Worm (Caenorhabditis elegans): Measurements from ENCODE around the gene lgc-53.
A peak's percentile ranks its signal among the peaks of the same experiment; 100 is the strongest.

lgc-53 gene

DNA sequence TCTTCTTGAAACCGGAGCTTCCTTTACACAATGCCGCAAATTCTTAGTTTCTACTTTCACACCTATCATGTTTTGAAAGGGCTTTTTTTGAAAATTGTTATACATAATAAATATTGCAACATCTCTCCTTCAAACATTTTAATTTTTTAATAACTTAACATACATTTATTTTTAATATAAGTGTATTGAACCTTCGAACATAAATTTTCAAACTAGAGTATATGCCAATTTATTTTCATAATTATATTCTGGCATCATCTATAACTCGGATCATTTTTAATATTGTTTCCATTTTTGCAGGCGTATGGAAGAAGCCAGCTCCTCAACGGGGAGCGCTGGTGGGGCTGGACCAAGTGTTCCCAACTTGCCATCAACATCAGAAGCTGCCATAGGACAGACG lies 17.8 kb downstream of the lgc-53 start, which contains the start of gene hda-4:
TSS of gene hda-4 (plus strand) at position 301 of the 400 bp plus-strand sequence.
- TF ChIP-seq ceh-20 (GFP tag; IDR thresholded peaks at IDR 0.05): no peak
- TF ChIP-seq daf-12 (tag; optimal IDR thresholded peaks at IDR 0.05): no peak
- no peak for TF ChIP-seq lim-7 (GFP tag; IDR thresholded peaks at IDR 0.05)
- TF ChIP-seq lin-1 (GFP tag; IDR thresholded peaks at IDR 0.05): no peak
- no peak for TF ChIP-seq nhr-41 (GFP tag; IDR thresholded peaks at IDR 0.05)

DNA sequence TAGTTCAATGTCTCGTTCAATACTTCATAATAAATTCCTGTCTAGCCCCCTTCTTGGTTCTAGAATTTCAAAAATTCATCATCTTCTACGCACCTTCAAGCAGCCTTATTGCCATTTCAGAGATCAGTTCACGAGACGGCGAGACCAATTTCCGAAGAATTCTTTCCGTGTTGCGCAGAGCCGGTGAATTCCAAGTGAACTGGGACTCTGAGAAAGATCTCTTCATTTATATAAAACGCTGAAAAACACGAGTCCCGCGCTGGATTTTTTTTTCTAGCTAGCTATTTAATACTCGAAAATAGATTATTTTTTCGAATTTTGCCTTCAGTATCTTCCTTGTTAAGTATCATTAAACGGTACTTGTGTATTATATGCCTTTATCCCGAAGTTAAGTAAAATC lies 19.7 kb downstream of the lgc-53 start:
- no peak for TF ChIP-seq ceh-44 (GFP tag; IDR thresholded peaks at IDR 0.05)
- TF ChIP-seq F26F4.8 (GFP tag; conservative IDR thresholded peaks at IDR 0.05): no peak
- no peak for TF ChIP-seq F37D6.2 (tag; optimal IDR thresholded peaks at IDR 0.05)
- TF ChIP-seq nhr-77 (tag; optimal IDR thresholded peaks at IDR 0.05): no peak
- no peak for TF ChIP-seq nhr-28 (tag; optimal IDR thresholded peaks at IDR 0.05)
- TF ChIP-seq lin-39 (tag; optimal IDR thresholded peaks at IDR 0.05): no peak
- TF ChIP-seq aha-1 (tag): peak; percentile 87
- no peak for TF ChIP-seq mep-1 (tag; optimal IDR thresholded peaks at IDR 0.05)
- TF ChIP-seq tra-1 (GFP tag; IDR thresholded peaks at IDR 0.05): no peak

DNA sequence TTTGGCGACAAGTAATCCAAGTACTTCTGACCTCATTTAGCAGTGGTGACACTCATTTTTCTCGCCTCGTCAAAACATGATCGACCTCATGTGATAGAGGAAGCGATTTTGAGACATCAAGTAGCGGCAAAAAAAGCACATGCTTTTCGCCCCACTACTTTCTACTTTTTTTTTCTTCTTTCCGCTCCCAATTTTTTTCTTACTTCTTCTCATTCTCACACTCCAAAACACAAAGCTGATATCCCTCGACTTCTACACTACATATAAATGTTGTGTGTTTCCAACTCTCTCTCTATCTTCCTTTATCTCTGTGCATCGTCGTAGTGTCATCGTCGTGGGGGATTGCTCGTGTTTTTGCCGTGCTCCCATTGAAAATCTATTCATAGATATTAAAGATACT lies 20.8 kb downstream of the lgc-53 start:
- no peak for TF ChIP-seq zip-11 (GFP tag; IDR thresholded peaks at IDR 0.05)
- no peak for TF ChIP-seq lim-7 (GFP tag; IDR thresholded peaks at IDR 0.05)
- TF ChIP-seq mdl-1 (tag; optimal IDR thresholded peaks at IDR 0.05): peak in 1 of 2 experiments; percentile 45
- peak; percentile 42 for TF ChIP-seq nhr-11 (tag; optimal IDR thresholded peaks at IDR 0.05)
- peak; percentile 23 for TF ChIP-seq mep-1 (tag; optimal IDR thresholded peaks at IDR 0.05)
- TF ChIP-seq hlh-11 (tag; optimal IDR thresholded peaks at IDR 0.05): peak; percentile 32
- no peak for TF ChIP-seq nhr-77 (tag; optimal IDR thresholded peaks at IDR 0.05)
- no peak for TF ChIP-seq aha-1 (tag)
- TF ChIP-seq egl-27 (tag; optimal IDR thresholded peaks at IDR 0.05): no peak
- no peak for TF ChIP-seq madf-9 (GFP tag; conservative IDR thresholded peaks at IDR 0.05)
- no peak for TF ChIP-seq egl-43 (GFP tag; IDR thresholded peaks at IDR 0.05)
- TF ChIP-seq unc-62 (GFP tag; optimal IDR thresholded peaks at IDR 0.05 in 1 of 2): peak in 1 of 2 experiments; percentile 88
- TF ChIP-seq unc-62 (tag; optimal IDR thresholded peaks at IDR 0.05): no peak
- TF ChIP-seq vab-7 (GFP tag; IDR thresholded peaks at IDR 0.05): no peak
- TF ChIP-seq nhr-28 (tag; optimal IDR thresholded peaks at IDR 0.05): peak; percentile 44
- no peak for TF ChIP-seq T20F7.1 (GFP tag; optimal IDR thresholded peaks at IDR 0.05)
- TF ChIP-seq zag-1 (tag; optimal IDR thresholded peaks at IDR 0.05): no peak
- TF ChIP-seq nhr-48 (tag; optimal IDR thresholded peaks at IDR 0.05): no peak
- no peak for TF ChIP-seq jun-1 (tag; optimal IDR thresholded peaks at IDR 0.05)
- no peak for TF ChIP-seq Y48G9A.11 (GFP tag; IDR thresholded peaks at IDR 0.05)
- no peak for TF ChIP-seq lin-39 (tag; optimal IDR thresholded peaks at IDR 0.05)
- TF ChIP-seq F26F4.8 (GFP tag; conservative IDR thresholded peaks at IDR 0.05): no peak
- no peak for TF ChIP-seq pqm-1 (tag; optimal IDR thresholded peaks at IDR 0.05)
- no peak for TF ChIP-seq lin-1 (GFP tag; IDR thresholded peaks at IDR 0.05)
- no peak for TF ChIP-seq zip-2 (tag; optimal IDR thresholded peaks at IDR 0.05)
- no peak for TF ChIP-seq ztf-7 (tag; optimal IDR thresholded peaks at IDR 0.05)
- TF ChIP-seq F37D6.2 (tag; optimal IDR thresholded peaks at IDR 0.05): no peak
- TF ChIP-seq tag-97 (GFP tag; IDR thresholded peaks at IDR 0.05): no peak
- TF ChIP-seq tra-1 (GFP tag; IDR thresholded peaks at IDR 0.05): peak; percentile 60; the same call in 1 of the 2 replicates
- TF ChIP-seq rbr-2 (tag; optimal IDR thresholded peaks at IDR 0.05): no peak
- no peak for TF ChIP-seq attf-4 (tag; optimal IDR thresholded peaks at IDR 0.05)
- TF ChIP-seq ceh-32 (tag; optimal IDR thresholded peaks at IDR 0.05; ENCODE audit: poor library complexity): no peak
- TF ChIP-seq aly-2 (tag; optimal IDR thresholded peaks at IDR 0.05): no peak
- TF ChIP-seq ama-1 (optimal IDR thresholded peaks at IDR 0.05): no peak
- TF ChIP-seq ceh-62 (tag; optimal IDR thresholded peaks at IDR 0.05): no peak
- TF ChIP-seq spr-3 (GFP tag; optimal IDR thresholded peaks at IDR 0.05): no peak
- no peak for TF ChIP-seq nhr-237 (tag; optimal IDR thresholded peaks at IDR 0.05)
- no peak for TF ChIP-seq nhr-111 (GFP tag; optimal IDR thresholded peaks at IDR 0.05)
- peak; percentile 86 for TF ChIP-seq hlh-30 (tag; optimal IDR thresholded peaks at IDR 0.05; ENCODE audit: insufficient read depth)
- TF ChIP-seq cey-2 (tag; optimal IDR thresholded peaks at IDR 0.05; ENCODE audit: borderline replicate concordance, insufficient read depth): no peak
- no peak for TF ChIP-seq nhr-42 (GFP tag; IDR thresholded peaks at IDR 0.05)
- no peak for TF ChIP-seq Y105C5A.15 (GFP tag; IDR thresholded peaks at IDR 0.05)
- TF ChIP-seq lsy-2 (tag; optimal IDR thresholded peaks at IDR 0.05): peak in 1 of 2 experiments; percentile 19
